Worm (Caenorhabditis elegans) whole organism, young adult: ENCODE results near the gene helq-1.

Experiments used
- B0035.1 ChIP-seq: sonication (generic microtip); optimal IDR thresholded peaks from 2 replicates; lab custom pipeline; 2016; ENCODE audit warnings: missing genetic modification characterization, mild to moderate bottlenecking, missing compliant biosample characterization, missing genotype, missing genetic modification reagents
- C06A6.2 ChIP-seq: fragments of 200-800 bp; sonication (Bioruptor generic); conservative IDR thresholded peaks from 2 replicates; pipeline ENCODE4 v1.3.6; 2022; ENCODE audit warnings: missing genetic modification characterization, missing compliant biosample characterization
- F22D6.2 ChIP-seq: sonication (generic microtip); optimal IDR thresholded peaks from 2 replicates; lab custom pipeline; 2016; ENCODE audit warnings: mild to moderate bottlenecking, missing genetic modification characterization, missing compliant biosample characterization
- F37B4.10 ChIP-seq: fragments of 200-800 bp; sonication (Bioruptor generic); IDR thresholded peaks from 2 replicates; pipeline ENCODE4 v1.3.6; 2022; ENCODE audit warnings: missing genetic modification characterization, missing compliant biosample characterization
- K12H6.12 ChIP-seq: fragments of 200-800 bp; sonication (Bioruptor generic); optimal IDR thresholded peaks from 2 replicates; lab custom pipeline; 2018; ENCODE audit warnings: mild to moderate bottlenecking, missing genetic modification characterization, missing compliant biosample characterization
- T07F8.4 ChIP-seq: sonication (generic microtip); optimal IDR thresholded peaks from 2 replicates; lab custom pipeline; 2016; ENCODE audit warnings: mild to moderate bottlenecking, missing genetic modification characterization, moderate library complexity, missing compliant biosample characterization
- Y53G8AR.9 ChIP-seq: fragments of 200-800 bp; sonication (Bioruptor generic); conservative IDR thresholded peaks from 2 replicates; pipeline ENCODE4 v1.3.6; 2022; ENCODE audit warnings: missing genetic modification reagents, missing genetic modification characterization, missing compliant biosample characterization
- aptf-3 ChIP-seq: fragments of 200-800 bp; sonication (Bioruptor generic); IDR thresholded peaks from 2 replicates; pipeline ENCODE4 v1.3.6; 2022; ENCODE audit warnings: missing genetic modification characterization, missing compliant biosample characterization
- attf-5 ChIP-seq: fragments of 200-800 bp; sonication (Bioruptor generic); optimal IDR thresholded peaks from 2 replicates; lab custom pipeline; 2018; ENCODE audit warnings: mild to moderate bottlenecking, missing genetic modification characterization, missing compliant biosample characterization
- ccch-3 ChIP-seq: fragments of 200-800 bp; sonication (Bioruptor generic); optimal IDR thresholded peaks from 2 replicates; lab custom pipeline; 2018; ENCODE audit warnings: mild to moderate bottlenecking, missing genetic modification characterization, missing compliant biosample characterization
- cebp-1 ChIP-seq, 2 experiments: fragments of 200-800 bp in 1 of 2; sonication (Bioruptor generic) in 1 of 2; sonication (generic microtip) in 1 of 2; IDR thresholded peaks in 1 of 2; optimal IDR thresholded peaks in 1 of 2; 2 replicates each; pipeline versions ENCODE4 v1.3.6 to Lab custom; 2017 to 2022; ENCODE audit warnings: missing compliant biosample characterization in 2 of 2, missing genetic modification characterization in 2 of 2, mild to moderate bottlenecking in 1 of 2, missing genetic modification reagents in 1 of 2, moderate library complexity in 1 of 2
- ceh-27 ChIP-seq: fragments of 200-800 bp; sonication (Bioruptor generic); optimal IDR thresholded peaks from 2 replicates; lab custom pipeline; 2018; ENCODE audit warnings: mild to moderate bottlenecking, missing genetic modification characterization, moderate library complexity, missing compliant biosample characterization
- ceh-40 ChIP-seq: fragments of 200-800 bp; sonication (Bioruptor generic); IDR thresholded peaks from 2 replicates; pipeline ENCODE4 v1.3.6; 2022; ENCODE audit warnings: missing genetic modification characterization, missing compliant biosample characterization
- chd-7 ChIP-seq: sonication (generic microtip); optimal IDR thresholded peaks from 2 replicates; lab custom pipeline; 2016; ENCODE audit warnings: mild to moderate bottlenecking, missing genetic modification characterization, moderate library complexity, missing compliant biosample characterization
- dox-1 ChIP-seq: fragments of 200-800 bp; sonication (Bioruptor generic); IDR thresholded peaks from 2 replicates; pipeline ENCODE4 v1.3.6; 2022; ENCODE audit warnings: missing genetic modification reagents, missing genetic modification characterization, missing compliant biosample characterization
- efl-1 ChIP-seq: fragments of 150-350 bp; optimal IDR thresholded peaks from 2 replicates; lab custom pipeline; 2014; ENCODE audit warnings: missing biosample characterization, missing genetic modification reagents, missing genetic modification characterization
- egl-18 ChIP-seq: fragments of 200-800 bp; sonication (Bioruptor generic); IDR thresholded peaks from 2 replicates; pipeline ENCODE4 v1.3.6; 2022; ENCODE audit warnings: missing genetic modification reagents, missing genetic modification characterization, missing compliant biosample characterization
- egrh-3 ChIP-seq: fragments of 200-800 bp; sonication (Bioruptor generic); IDR thresholded peaks from 2 replicates; pipeline ENCODE4 v1.3.6; 2022; ENCODE audit warnings: missing genetic modification reagents, missing genetic modification characterization, missing compliant biosample characterization
- hmg-1.2 ChIP-seq: fragments of 200-800 bp; sonication (Bioruptor generic); IDR thresholded peaks from 2 replicates; pipeline ENCODE4 v1.3.6; 2022; ENCODE audit warnings: missing genetic modification reagents, missing genetic modification characterization, missing compliant biosample characterization
- hrde-1 ChIP-seq: sonication (generic microtip); optimal IDR thresholded peaks from 2 replicates; lab custom pipeline; 2016; ENCODE audit warnings: missing genetic modification characterization, mild to moderate bottlenecking, missing compliant biosample characterization, moderate library complexity, missing genotype, missing genetic modification reagents, borderline replicate concordance
- let-607 ChIP-seq, 2 experiments: fragments of 200-800 bp in 1 of 2; sonication (Bioruptor generic) in 1 of 2; sonication (generic microtip) in 1 of 2; optimal IDR thresholded peaks; 2 replicates each; lab custom pipeline; 2016 to 2018; ENCODE audit warnings: mild to moderate bottlenecking in 2 of 2, missing compliant biosample characterization in 2 of 2, missing genetic modification characterization in 2 of 2, moderate library complexity in 2 of 2, missing genotype in 1 of 2
- lin-40 ChIP-seq: sonication (generic microtip); optimal IDR thresholded peaks from 2 replicates; lab custom pipeline; 2016; ENCODE audit warnings: missing genetic modification characterization, mild to moderate bottlenecking, missing compliant biosample characterization, missing genotype, missing genetic modification reagents
- lin-54 ChIP-seq: fragments of 200-800 bp; sonication (Bioruptor generic); optimal IDR thresholded peaks from 2 replicates; lab custom pipeline; 2018; ENCODE audit warnings: mild to moderate bottlenecking, missing genetic modification characterization, missing compliant biosample characterization
- lsl-1 ChIP-seq: fragments of 200-800 bp; sonication (Bioruptor generic); optimal IDR thresholded peaks from 2 replicates; lab custom pipeline; 2018; ENCODE audit warnings: mild to moderate bottlenecking, missing genetic modification characterization, moderate library complexity, missing compliant biosample characterization
- madf-3 ChIP-seq: fragments of 200-800 bp; sonication (Bioruptor generic); IDR thresholded peaks from 2 replicates; pipeline ENCODE4 v1.3.6; 2022; ENCODE audit warnings: missing genetic modification reagents, missing genetic modification characterization, missing compliant biosample characterization
- mcd-1 ChIP-seq: fragments of 200-800 bp; sonication (Bioruptor generic); IDR thresholded peaks from 2 replicates; pipeline ENCODE4 v1.3.6; 2022; ENCODE audit warnings: missing genetic modification reagents, missing genetic modification characterization, missing compliant biosample characterization
- nfya-2 ChIP-seq: fragments of 200-800 bp; sonication (Bioruptor generic); IDR thresholded peaks from 2 replicates; pipeline ENCODE4 v1.3.6; 2022; ENCODE audit warnings: missing genetic modification reagents, missing genetic modification characterization, missing compliant biosample characterization
- nhr-90 ChIP-seq: sonication (generic microtip); optimal IDR thresholded peaks from 2 replicates; lab custom pipeline; 2016; ENCODE audit warnings: missing genotype, mild to moderate bottlenecking, missing genetic modification characterization, missing compliant biosample characterization
- rcor-1 ChIP-seq: fragments of 200-800 bp; sonication (Bioruptor generic); IDR thresholded peaks from 2 replicates; pipeline ENCODE4 v1.3.6; 2022; ENCODE audit warnings: missing genetic modification reagents, missing genetic modification characterization, missing compliant biosample characterization
- repo-1 ChIP-seq: sonication (generic microtip); optimal IDR thresholded peaks from 2 replicates; lab custom pipeline; 2017; ENCODE audit warnings: mild to moderate bottlenecking, missing genetic modification characterization, missing compliant biosample characterization
- snpc-1.1 ChIP-seq: sonication (generic microtip); optimal IDR thresholded peaks from 2 replicates; lab custom pipeline; 2017; ENCODE audit warnings: missing genetic modification characterization, mild to moderate bottlenecking, missing compliant biosample characterization, antibody characterized with exemption, moderate library complexity, missing genotype, missing genetic modification reagents; ENCODE audit not compliant: insufficient read depth
- sptf-2 ChIP-seq: fragments of 200-800 bp; sonication (Bioruptor generic); optimal IDR thresholded peaks from 2 replicates; lab custom pipeline; 2018; ENCODE audit warnings: mild to moderate bottlenecking, missing genetic modification characterization, missing compliant biosample characterization
- tbp1 ChIP-seq: fragments of 200-800 bp; sonication (Bioruptor generic); optimal IDR thresholded peaks from 2 replicates; lab custom pipeline; 2018; ENCODE audit warnings: mild to moderate bottlenecking, missing genetic modification characterization, missing compliant biosample characterization
- zfh-2 ChIP-seq: fragments of 200-800 bp; sonication (Bioruptor generic); conservative IDR thresholded peaks from 2 replicates; pipeline ENCODE4 v1.3.6; 2022; ENCODE audit warnings: missing genetic modification reagents, missing genetic modification characterization, missing compliant biosample characterization
- ztf-25 ChIP-seq: fragments of 200-800 bp; sonication (Bioruptor generic); IDR thresholded peaks from 2 replicates; pipeline ENCODE4 v1.3.6; 2022; ENCODE audit warnings: missing genetic modification reagents, missing genetic modification characterization, missing compliant biosample characterization
- ztf-28 ChIP-seq: fragments of 200-800 bp; sonication (Bioruptor generic); IDR thresholded peaks from 2 replicates; pipeline ENCODE4 v1.3.6; 2022; ENCODE audit warnings: missing genetic modification reagents, missing genetic modification characterization, missing compliant biosample characterization
- ztf-6 ChIP-seq: fragments of 200-800 bp; sonication (Bioruptor generic); IDR thresholded peaks from 2 replicates; pipeline ENCODE4 v1.3.6; 2022; ENCODE audit warnings: missing genetic modification reagents, missing genetic modification characterization, missing compliant biosample characterization

The helq-1 gene

DNA sequence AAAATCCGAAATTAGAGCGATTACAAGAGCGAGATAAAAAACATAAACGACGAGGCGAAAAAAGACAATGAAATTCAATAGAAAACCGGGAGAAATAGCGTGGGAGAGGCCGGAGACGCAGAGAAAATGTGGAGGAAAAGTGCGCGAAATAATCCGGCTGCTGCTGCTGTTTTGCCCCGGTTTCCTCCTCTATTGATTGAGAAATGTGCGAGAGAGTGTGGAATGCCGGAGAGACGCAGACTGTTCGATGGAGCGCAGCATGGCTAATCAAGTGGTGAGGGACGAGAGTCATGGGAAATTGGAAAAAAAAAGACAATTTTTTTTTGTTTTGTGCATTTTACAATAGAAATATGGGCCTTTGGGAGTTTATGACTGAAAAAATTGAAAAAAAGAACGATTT lies 11.3 kb upstream of the helq-1 start:
- TF ChIP-seq ztf-25 (no peak), mcd-1 (GFP tag; lab: Robert Waterston, UW) (peak; percentile 32; the same call in 1 of the 2 replicates), rcor-1 (GFP tag; lab: Robert Waterston, UW) (0 out of 2 replicates have a peak, but pooled peaks have one; percentile 6), ceh-40 (GFP tag; lab: Robert Waterston, UW) (no peak), aptf-3 (no peak), dox-1 (GFP tag; lab: Robert Waterston, UW) (no peak), cebp-1 (GFP tag; IDR thresholded peaks at IDR 0.05; lab: Robert Waterston, UW) (no peak), cebp-1 (tag; optimal IDR thresholded peaks at IDR 0.05; lab: Kevin White, UChicago) (peak; percentile 60), K12H6.12 (tag; lab: Kevin White, UChicago) (peak; percentile 25), tbp1 (GFP tag; lab: Kevin White, UChicago) (no peak), ceh-27 (GFP tag; lab: Kevin White, UChicago) (peak; percentile 35), chd-7 (peak; percentile 13), snpc-1.1 (tag; lab: Kevin White, UChicago) (no peak), attf-5 (GFP tag; lab: Kevin White, UChicago) (peak; percentile 59), hmg-1.2 (peak; percentile 96), efl-1 (GFP tag; lab: Kevin White, UChicago) (peak; percentile 22), Y53G8AR.9 (GFP tag; lab: Robert Waterston, UW) (0 out of 2 replicates have a peak, but pooled peaks have one; percentile 22), zfh-2 (GFP tag; lab: Robert Waterston, UW) (peak; percentile 93), repo-1 (no peak), lin-40 (tag; lab: Kevin White, UChicago) (peak; percentile 55), egrh-3 (0 out of 2 replicates have a peak, but pooled peaks have one; percentile 14), madf-3 (GFP tag; lab: Robert Waterston, UW) (0 out of 2 replicates have a peak, but pooled peaks have one; percentile 9)
- TF ChIP-seq, all 124 proteins: peak for 14

DNA sequence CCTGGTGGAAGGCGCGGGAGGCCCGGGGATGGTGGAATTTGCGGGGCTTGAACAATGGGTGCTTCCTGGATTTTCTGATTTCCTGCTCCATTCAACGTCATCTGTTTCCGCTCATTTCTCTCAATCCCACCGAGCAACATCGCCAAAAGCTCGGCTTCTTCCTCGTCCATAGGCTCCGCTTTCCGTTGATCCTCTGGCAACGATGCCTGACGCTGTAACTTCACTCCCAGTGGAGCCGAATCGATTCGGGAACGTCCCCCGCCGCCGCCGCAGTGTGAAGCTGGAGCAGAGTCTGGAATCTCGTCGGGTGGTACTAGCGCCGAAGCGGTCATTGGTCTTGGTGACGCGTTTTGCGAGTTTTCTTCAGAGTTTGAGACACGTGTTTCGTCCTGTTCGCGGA lies 8.5 kb upstream of the helq-1 start:
- TF ChIP-seq F37B4.10 (GFP tag; lab: Robert Waterston, UW) = no peak
- TF ChIP-seq ztf-6 (GFP tag; lab: Robert Waterston, UW) = no peak
- peak; percentile 42; the same call in 1 of the 2 replicates for TF ChIP-seq egrh-3
- TF ChIP-seq ztf-28 (GFP tag; lab: Robert Waterston, UW) = 0 out of 2 replicates have a peak, but pooled peaks have one; percentile 36
- TF ChIP-seq zfh-2 (GFP tag; lab: Robert Waterston, UW) = peak; percentile 70
- no peak for TF ChIP-seq egl-18
- no peak for TF ChIP-seq F22D6.2 (tag; lab: Kevin White, UChicago)
- no peak for TF ChIP-seq nfya-2 (GFP tag; lab: Robert Waterston, UW)
- no peak for TF ChIP-seq aptf-3

DNA sequence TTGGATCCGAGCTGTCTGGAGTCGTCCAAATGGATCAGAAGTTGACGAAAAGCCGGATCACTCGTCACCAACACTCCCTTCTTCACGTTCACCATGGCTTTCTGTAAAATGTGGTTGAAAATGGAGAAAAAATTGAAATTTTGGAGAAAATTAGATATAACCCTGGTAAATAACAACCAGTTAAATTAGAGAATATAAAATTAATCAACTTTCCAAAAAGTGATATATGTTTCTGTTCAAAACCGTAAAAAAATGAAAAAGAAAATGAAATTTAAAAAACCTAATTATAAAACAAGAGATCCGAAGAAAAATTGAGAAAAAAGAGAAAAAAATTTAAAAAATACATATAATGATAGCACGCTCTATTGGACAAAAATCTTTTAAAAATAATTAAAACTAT lies 9.4 kb downstream of the helq-1 start, which contains the start of gene gtf-2H5:
Gene gtf-2H5, minus strand, starts transcription at position 101 of the 400 bp plus-strand sequence.
- TF ChIP-seq ccch-3 (GFP tag; lab: Kevin White, UChicago) (no peak), hrde-1 (no peak), nhr-90 (tag; lab: Kevin White, UChicago) (no peak), C06A6.2 (GFP tag; lab: Robert Waterston, UW) (no peak), Y53G8AR.9 (GFP tag; lab: Robert Waterston, UW) (no peak), lsl-1 (GFP tag; lab: Kevin White, UChicago) (no peak), lin-54 (GFP tag; lab: Kevin White, UChicago) (no peak), K12H6.12 (tag; lab: Kevin White, UChicago) (no peak), T07F8.4 (tag; lab: Kevin White, UChicago) (no peak), sptf-2 (GFP tag; lab: Kevin White, UChicago) (no peak), lin-40 (tag; lab: Kevin White, UChicago) (no peak), let-607 (tag; optimal IDR thresholded peaks at IDR 0.05; lab: Kevin White, UChicago) (no peak), B0035.1 (tag; lab: Kevin White, UChicago) (no peak)
- TF ChIP-seq, all 124 proteins: peak for 0
